Fruit fly (Drosophila melanogaster) whole organism, embryonic: ENCODE results near the gene mof.

Experiments used
- Aef1 ChIP-seq: fragments of 200-800 bp; sonication (Bioruptor generic); IDR thresholded peaks from 3 replicates; pipeline ENCODE4 v1.3.6; 2022; ENCODE audit warnings: missing biosample characterization, missing genetic modification characterization
- CG11093 ChIP-seq: fragments of 200-800 bp; sonication (Bioruptor generic); IDR thresholded peaks from 3 replicates; pipeline ENCODE4 v1.3.6; 2022; ENCODE audit warnings: missing biosample characterization, missing genetic modification characterization
- CG11456 ChIP-seq: fragments of 200-800 bp; sonication (Bioruptor generic); IDR thresholded peaks from 3 replicates; pipeline ENCODE4 v1.3.6; 2022; ENCODE audit warnings: missing biosample characterization, missing genetic modification characterization
- CG11504 ChIP-seq: fragments of 200-800 bp; sonication (Bioruptor generic); optimal IDR thresholded peaks from 3 replicates; lab custom pipeline; 2019; ENCODE audit warnings: missing biosample characterization, mild to moderate bottlenecking, missing genetic modification characterization, moderate library complexity
- CG11723 ChIP-seq: fragments of 200-800 bp; sonication (Bioruptor generic); optimal IDR thresholded peaks from 2 replicates; lab custom pipeline; 2017; ENCODE audit warnings: missing biosample characterization, mild to moderate bottlenecking, missing genetic modification characterization
- CG12299 ChIP-seq: fragments of 200-800 bp; sonication (Bioruptor generic); optimal IDR thresholded peaks from 2 replicates; lab custom pipeline; 2018; ENCODE audit warnings: missing biosample characterization, mild to moderate bottlenecking, missing genetic modification characterization
- CG1529 ChIP-seq: fragments of 200-800 bp; sonication (Bioruptor generic); optimal IDR thresholded peaks from 3 replicates; lab custom pipeline; 2018; ENCODE audit warnings: missing biosample characterization, missing genetic modification characterization
- CG17385 ChIP-seq: fragments of 200-800 bp; sonication (Bioruptor generic); optimal IDR thresholded peaks from 3 replicates; lab custom pipeline; 2018; ENCODE audit warnings: missing biosample characterization, mild to moderate bottlenecking, missing genetic modification characterization
- CG17612 ChIP-seq: fragments of 200-800 bp; sonication (Bioruptor generic); IDR thresholded peaks from 2 replicates; pipeline ENCODE4 v1.3.6; 2022; ENCODE audit warnings: missing biosample characterization, missing genetic modification characterization
- CG1792 ChIP-seq: fragments of 200-800 bp; sonication (Bioruptor generic); optimal IDR thresholded peaks from 2 replicates; lab custom pipeline; 2016; ENCODE audit warnings: missing biosample characterization, missing genetic modification characterization
- CG2129 ChIP-seq: fragments of 200-800 bp; sonication (Bioruptor generic); IDR thresholded peaks from 2 replicates; pipeline ENCODE4 v1.3.6; 2022; ENCODE audit warnings: missing biosample characterization, missing genetic modification characterization; ENCODE audit not compliant: partially characterized antibody
- CG30403 ChIP-seq: fragments of 200-800 bp; sonication (Bioruptor generic); optimal IDR thresholded peaks from 3 replicates; lab custom pipeline; 2016; ENCODE audit warnings: missing biosample characterization, missing genetic modification characterization
- CG3065 ChIP-seq: fragments of 200-800 bp; sonication (Bioruptor generic); optimal IDR thresholded peaks from 2 replicates; lab custom pipeline; 2016; ENCODE audit warnings: missing biosample characterization, missing genetic modification characterization
- CG3163 ChIP-seq: fragments of 200-800 bp; sonication (Bioruptor generic); optimal IDR thresholded peaks from 3 replicates; lab custom pipeline; 2016; ENCODE audit warnings: missing biosample characterization, missing genetic modification characterization
- CG3847 ChIP-seq: fragments of 200-800 bp; sonication (Bioruptor generic); IDR thresholded peaks from 2 replicates; pipeline ENCODE4 v1.3.6; 2022; ENCODE audit warnings: missing biosample characterization, missing genetic modification characterization
- CG42726 ChIP-seq: fragments of 200-800 bp; sonication (Bioruptor generic); IDR thresholded peaks from 2 replicates; pipeline ENCODE4 v1.3.6; 2022; ENCODE audit warnings: missing biosample characterization, missing genetic modification characterization; ENCODE audit not compliant: partially characterized antibody
- CG4730 ChIP-seq: fragments of 200-800 bp; sonication (Bioruptor generic); IDR thresholded peaks from 2 replicates; pipeline ENCODE4 v1.3.6; 2022; ENCODE audit warnings: missing biosample characterization, missing genetic modification characterization
- CG5245 ChIP-seq: fragments of 200-800 bp; sonication (Bioruptor generic); optimal IDR thresholded peaks from 3 replicates; lab custom pipeline; 2016; ENCODE audit warnings: missing biosample characterization, missing genetic modification characterization
- CG7271 ChIP-seq: fragments of 200-800 bp; sonication (Bioruptor generic); optimal IDR thresholded peaks from 2 replicates; lab custom pipeline; 2018; ENCODE audit warnings: missing biosample characterization, mild to moderate bottlenecking, missing genetic modification characterization, moderate library complexity
- CG8765 ChIP-seq: fragments of 200-800 bp; sonication (Bioruptor generic); IDR thresholded peaks from 2 replicates; pipeline ENCODE4 v1.3.6; 2022; ENCODE audit warnings: missing biosample characterization, missing genetic modification characterization
- CG9437 ChIP-seq: fragments of 200-800 bp; sonication (Bioruptor generic); optimal IDR thresholded peaks from 2 replicates; lab custom pipeline; 2018; ENCODE audit warnings: missing biosample characterization, mild to moderate bottlenecking, missing genetic modification characterization
- CkIIα-i1 ChIP-seq: fragments of 200-800 bp; sonication (Bioruptor generic); IDR thresholded peaks from 2 replicates; pipeline ENCODE4 v1.3.6; 2022; ENCODE audit warnings: missing biosample characterization, missing genetic modification characterization
- CrebB ChIP-seq: fragments of 200-800 bp; sonication (Bioruptor generic); optimal IDR thresholded peaks from 3 replicates; lab custom pipeline; 2018; ENCODE audit warnings: missing biosample characterization, mild to moderate bottlenecking, missing genetic modification characterization
- Dip2 ChIP-seq: fragments of 200-800 bp; sonication (Bioruptor generic); IDR thresholded peaks from 2 replicates; pipeline ENCODE4 v1.3.6; 2022; ENCODE audit warnings: missing biosample characterization, missing genetic modification characterization
- Eip74EF ChIP-seq, 2 experiments: fragments of 200-800 bp in 1 of 2; fragments of >200 bp in 1 of 2; sonication (Bioruptor generic) in 1 of 2; optimal IDR thresholded peaks; 2 replicates each; lab custom pipeline; 2017 to 2019; ENCODE audit warnings: missing biosample characterization in 2 of 2, missing genetic modification characterization in 2 of 2, mild to moderate bottlenecking in 1 of 2, moderate library complexity in 1 of 2
- Fer1 ChIP-seq: fragments of 200-800 bp; sonication (Bioruptor generic); optimal IDR thresholded peaks from 2 replicates; lab custom pipeline; 2017; ENCODE audit warnings: missing biosample characterization, mild to moderate bottlenecking, missing genetic modification characterization
- Fer2 ChIP-seq: fragments of 200-800 bp; sonication (Bioruptor generic); optimal IDR thresholded peaks from 2 replicates; lab custom pipeline; 2018; ENCODE audit warnings: missing biosample characterization, mild to moderate bottlenecking, missing genetic modification characterization, moderate library complexity
- HmgD ChIP-seq: fragments of 200-800 bp; sonication (Bioruptor generic); optimal IDR thresholded peaks from 3 replicates; lab custom pipeline; 2016; ENCODE audit warnings: missing biosample characterization, missing genetic modification characterization
- Hmr ChIP-seq: fragments of 200-800 bp; sonication (Bioruptor generic); optimal IDR thresholded peaks from 3 replicates; lab custom pipeline; 2017; ENCODE audit warnings: mild to moderate bottlenecking, missing biosample characterization, missing genetic modification reagents, missing genetic modification characterization
- Lhr ChIP-seq: fragments of 200-800 bp; sonication (Bioruptor generic); optimal IDR thresholded peaks from 3 replicates; lab custom pipeline; 2017; ENCODE audit warnings: mild to moderate bottlenecking, missing biosample characterization, missing genetic modification reagents, missing genetic modification characterization
- Rfx ChIP-seq: fragments of 200-800 bp; sonication (Bioruptor generic); IDR thresholded peaks from 2 replicates; pipeline ENCODE4 v1.3.6; 2022; ENCODE audit warnings: missing biosample characterization, missing genetic modification characterization
- Sin3A ChIP-seq: fragments of >200 bp; optimal IDR thresholded peaks from 2 replicates; lab custom pipeline; 2018
- ato ChIP-seq: fragments of 200-800 bp; sonication (Bioruptor generic); IDR thresholded peaks from 2 replicates; pipeline ENCODE4 v1.3.6; 2022; ENCODE audit warnings: missing biosample characterization, missing genetic modification characterization; ENCODE audit not compliant: partially characterized antibody
- dimm ChIP-seq: fragments of 200-800 bp; sonication (Bioruptor generic); IDR thresholded peaks from 2 replicates; pipeline ENCODE4 v1.3.6; 2022; ENCODE audit warnings: missing biosample characterization, missing genetic modification characterization
- ems ChIP-seq: fragments of 200-800 bp; sonication (Bioruptor generic); optimal IDR thresholded peaks from 3 replicates; lab custom pipeline; 2016; ENCODE audit warnings: missing biosample characterization, missing genetic modification characterization
- gro ChIP-seq: fragments of 200-800 bp; sonication (Bioruptor generic); optimal IDR thresholded peaks from 2 replicates; lab custom pipeline; 2016; ENCODE audit warnings: missing biosample characterization, missing genetic modification characterization
- kah ChIP-seq: fragments of 200-800 bp; sonication (Bioruptor generic); optimal IDR thresholded peaks from 2 replicates; lab custom pipeline; 2018; ENCODE audit warnings: missing biosample characterization, mild to moderate bottlenecking, missing genetic modification characterization
- lola ChIP-seq, 3 experiments: fragments of >200 bp in 2 of 3; fragments of 200-800 bp in 1 of 3; sonication (Bioruptor generic) in 1 of 3; optimal IDR thresholded peaks; 2 replicates each; lab custom pipeline; 2017 to 2019; ENCODE audit warnings: missing biosample characterization in 3 of 3, missing genetic modification characterization in 3 of 3, mild to moderate bottlenecking in 1 of 3, moderate library complexity in 1 of 3
- mld ChIP-seq: fragments of 200-800 bp; sonication (Bioruptor generic); IDR thresholded peaks from 3 replicates; pipeline ENCODE4 v1.3.6; 2022; ENCODE audit warnings: missing biosample characterization, missing genetic modification characterization; ENCODE audit not compliant: partially characterized antibody
- pfk ChIP-seq: fragments of 200-800 bp; sonication (Bioruptor generic); optimal IDR thresholded peaks from 2 replicates; lab custom pipeline; 2018; ENCODE audit warnings: missing biosample characterization, mild to moderate bottlenecking, missing genetic modification characterization, moderate library complexity
- ranshi ChIP-seq: fragments of 200-800 bp; sonication (Bioruptor generic); IDR thresholded peaks from 2 replicates; pipeline ENCODE4 v1.3.6; 2022; ENCODE audit warnings: missing biosample characterization, missing genetic modification characterization
- schlank ChIP-seq: fragments of 200-800 bp; sonication (Bioruptor generic); optimal IDR thresholded peaks from 2 replicates; lab custom pipeline; 2018; ENCODE audit warnings: missing biosample characterization, mild to moderate bottlenecking, missing genetic modification characterization
- slp2 ChIP-seq: fragments of 200-800 bp; sonication (Bioruptor generic); optimal IDR thresholded peaks from 2 replicates; lab custom pipeline; 2016; ENCODE audit warnings: missing biosample characterization, missing genetic modification characterization
- sob ChIP-seq: fragments of 200-800 bp; sonication (Bioruptor generic); IDR thresholded peaks from 2 replicates; pipeline ENCODE4 v1.3.6; 2022; ENCODE audit warnings: missing biosample characterization, missing genetic modification characterization
- unpg ChIP-seq: fragments of 200-800 bp; sonication (Bioruptor generic); optimal IDR thresholded peaks from 3 replicates; lab custom pipeline; 2018; ENCODE audit warnings: missing biosample characterization, mild to moderate bottlenecking, missing genetic modification characterization, moderate library complexity
- usp ChIP-seq: fragments of >200 bp; optimal IDR thresholded peaks from 2 replicates; lab custom pipeline; 2017; ENCODE audit warnings: missing biosample characterization, missing genetic modification characterization
- wdn ChIP-seq: fragments of 200-800 bp; sonication (Bioruptor generic); IDR thresholded peaks from 2 replicates; pipeline ENCODE4 v1.3.6; 2022; ENCODE audit warnings: missing biosample characterization, missing genetic modification characterization
- wek ChIP-seq: fragments of 200-800 bp; sonication (Bioruptor generic); optimal IDR thresholded peaks from 3 replicates; lab custom pipeline; 2018; ENCODE audit warnings: missing biosample characterization, mild to moderate bottlenecking, missing genetic modification characterization, moderate library complexity
- wor ChIP-seq: fragments of 200-800 bp; sonication (Bioruptor generic); IDR thresholded peaks from 2 replicates; pipeline ENCODE4 v1.3.6; 2022; ENCODE audit warnings: missing biosample characterization, missing genetic modification characterization
- zen ChIP-seq: fragments of 200-800 bp; sonication (Bioruptor generic); optimal IDR thresholded peaks from 3 replicates; lab custom pipeline; 2018; ENCODE audit warnings: missing biosample characterization, mild to moderate bottlenecking, missing genetic modification characterization, moderate library complexity

mof gene

DNA sequence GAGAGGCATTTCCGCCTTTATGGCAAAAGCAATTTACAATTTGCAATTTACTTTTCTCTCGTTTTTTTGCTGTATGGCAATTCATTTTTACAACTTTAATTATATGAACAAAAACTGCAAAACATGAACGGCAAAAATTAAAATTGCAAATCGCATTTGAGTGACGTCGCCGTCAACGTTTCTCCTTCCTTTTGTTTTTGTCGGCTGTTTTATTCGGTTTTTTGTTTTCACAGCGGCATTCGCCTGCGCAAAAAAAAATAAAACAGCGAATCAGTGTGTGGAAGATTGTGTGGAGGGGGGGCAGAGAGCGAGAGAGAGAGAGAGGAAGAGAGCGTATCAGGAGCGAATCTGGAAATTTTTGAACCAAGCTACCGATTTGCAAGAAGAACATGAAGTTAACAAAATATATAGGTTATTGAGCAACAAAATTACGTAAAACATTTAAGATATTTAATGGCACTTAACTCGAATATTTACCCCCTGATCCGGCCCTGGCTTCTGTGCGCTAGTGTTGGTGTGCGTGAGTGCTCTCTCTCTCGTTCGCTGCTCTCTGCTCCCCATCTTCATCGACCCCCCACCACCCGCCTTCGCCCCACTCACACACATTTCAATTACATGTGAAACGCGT, 42.0 kb upstream of the mof start (continued):
- TF ChIP-seq Rfx (peak; percentile 100), zen (tag; lab: Kevin White, UChicago) (peak; percentile 97), ranshi (GFP tag; lab: Robert Waterston, UW) (peak; percentile 100), HmgD (GFP tag; lab: Kevin White, UChicago) (peak; percentile 99), ato (no peak), CG7271 (tag; lab: Kevin White, UChicago) (peak; percentile 72), lola (GFP tag; optimal IDR thresholded peaks at IDR 0.05; lab: Kevin White, UChicago) (peak in 1 of 3 experiments; percentile 95), Eip74EF (GFP tag; optimal IDR thresholded peaks at IDR 0.05; lab: Kevin White, UChicago) (peak in 1 of 2 experiments; percentile 97), CG9437 (GFP tag; lab: Kevin White, UChicago) (peak; percentile 91), CG3163 (GFP tag; lab: Kevin White, UChicago) (peak; percentile 92), CkIIα-i1 (GFP tag; lab: Robert Waterston, UW) (peak; percentile 97), gro (GFP tag; lab: Kevin White, UChicago) (peak; percentile 99), ems (peak; percentile 98), wor (GFP tag; lab: Robert Waterston, UW) (peak; percentile 98), CG42726 (peak; percentile 90), CG30403 (peak; percentile 99), CG1792 (GFP tag; lab: Kevin White, UChicago) (peak; percentile 98), Aef1 (GFP tag; lab: Robert Waterston, UW) (peak; percentile 100), CG3065 (peak; percentile 96), CG3847 (GFP tag; lab: Robert Waterston, UW) (peak; percentile 99), pfk (peak; percentile 49), CG1529 (GFP tag; lab: Kevin White, UChicago) (peak; percentile 98), CrebB (tag; lab: Kevin White, UChicago) (peak; percentile 99), dimm (peak; percentile 98), wek (GFP tag; lab: Kevin White, UChicago) (peak; percentile 93), sob (GFP tag; lab: Robert Waterston, UW) (peak; percentile 100), wdn (GFP tag; lab: Robert Waterston, UW) (peak; percentile 99), schlank (peak; percentile 99), CG17612 (GFP tag; lab: Robert Waterston, UW) (peak; percentile 99), CG5245 (peak; percentile 99), Fer1 (GFP tag; lab: Kevin White, UChicago) (peak; percentile 99), CG8765 (GFP tag; lab: Robert Waterston, UW) (peak; percentile 98), slp2 (GFP tag; lab: Kevin White, UChicago) (peak; percentile 98), CG11093 (peak; percentile 99), CG12299 (tag; lab: Kevin White, UChicago) (peak; percentile 98), Hmr (GFP tag; lab: Kevin White, UChicago) (peak; percentile 99), Lhr (GFP tag; lab: Kevin White, UChicago) (peak; percentile 92), CG11723 (GFP tag; lab: Kevin White, UChicago) (peak; percentile 98), usp (no peak), Fer2 (peak; percentile 98), CG4730 (GFP tag; lab: Robert Waterston, UW) (peak; percentile 99), unpg (GFP tag; lab: Kevin White, UChicago) (peak; percentile 99), CG11504 (tag; lab: Kevin White, UChicago) (peak; percentile 98), kah (GFP tag; lab: Kevin White, UChicago) (peak; percentile 94), Sin3A (no peak), CG17385 (GFP tag; lab: Kevin White, UChicago) (peak; percentile 96), CG2129 (GFP tag; lab: Robert Waterston, UW) (no peak), mld (GFP tag; lab: Robert Waterston, UW) (0 out of 3 replicates have a peak, but pooled peaks have one; percentile 9), Dip2 (peak; percentile 81), CG11456 (GFP tag; lab: Robert Waterston, UW) (peak; percentile 100)
